Worm (Caenorhabditis elegans) whole organism, L4/young adult: ENCODE data around the gene aexr-1.

Source experiments
- W03F9.2 ChIP-seq: fragments of 150-350 bp; optimal IDR thresholded peaks from 2 replicates; lab custom pipeline; 2014; ENCODE audit warnings: missing biosample characterization, missing genetic modification characterization
- him-1 ChIP-seq: sonication (generic microtip); optimal IDR thresholded peaks from 2 replicates; lab custom pipeline; 2016; ENCODE audit warnings: missing genotype, missing genetic modification reagents, missing genetic modification characterization, missing compliant biosample characterization

ce11 chrX:6597089-6597488 lies 38.0 kb downstream of the aexr-1 start, which contains the start of gene ttr-6:
- TF ChIP-seq W03F9.2 (tag; lab: Kevin White, UChicago) (no peak), him-1 (tag; lab: Kevin White, UChicago) (no peak)
